Worm (Caenorhabditis elegans) whole organism, L4 larva: ENCODE results near the gene srbc-41.
A peak's percentile ranks its signal among the peaks of the same experiment; 100 is the strongest.

Experiments
- D1046.2 ChIP-seq: fragments of 200-800 bp; sonication (Bioruptor generic); IDR thresholded peaks from 2 replicates; pipeline ENCODE4 v1.3.6; 2022; ENCODE audit warnings: missing genetic modification characterization, missing compliant biosample characterization
- F26F4.8 ChIP-seq: fragments of 200-800 bp; sonication (Bioruptor generic); conservative IDR thresholded peaks from 2 replicates; pipeline ENCODE4 v1.3.6; 2022; ENCODE audit warnings: missing genetic modification characterization, missing compliant biosample characterization
- F37D6.2 ChIP-seq: sonication (generic microtip); optimal IDR thresholded peaks from 2 replicates; lab custom pipeline; 2016; ENCODE audit warnings: mild to moderate bottlenecking, missing genetic modification characterization, missing compliant biosample characterization
- F49E8.2 ChIP-seq: sonication (generic microtip); optimal IDR thresholded peaks from 2 replicates; lab custom pipeline; 2016; ENCODE audit warnings: missing compliant biosample characterization, mild to moderate bottlenecking, missing genetic modification characterization, borderline replicate concordance
- T26A8.4 ChIP-seq: fragments of 200-800 bp; sonication (Bioruptor generic); IDR thresholded peaks from 2 replicates; pipeline ENCODE4 v1.3.6; 2022; ENCODE audit warnings: missing genetic modification characterization, missing compliant biosample characterization
- ZK337.2 ChIP-seq: fragments of 200-800 bp; sonication (Bioruptor generic); IDR thresholded peaks from 2 replicates; pipeline ENCODE4 v1.3.6; 2022; ENCODE audit warnings: missing genetic modification reagents, missing genetic modification characterization, missing compliant biosample characterization
- ama-1 ChIP-seq: fragments of 150-350 bp; optimal IDR thresholded peaks from 2 replicates; lab custom pipeline; 2014; ENCODE audit warnings: inconsistent platforms, mixed read lengths
- ceh-20 ChIP-seq: fragments of 200-800 bp; sonication (Bioruptor generic); IDR thresholded peaks from 2 replicates; pipeline ENCODE4 v1.3.6; 2022; ENCODE audit warnings: missing genetic modification reagents, missing genetic modification characterization, missing compliant biosample characterization
- ceh-32 ChIP-seq: sonication (generic microtip); optimal IDR thresholded peaks from 2 replicates; lab custom pipeline; 2016; ENCODE audit warnings: mild to moderate bottlenecking, missing genetic modification characterization, missing compliant biosample characterization; ENCODE audit not compliant: poor library complexity
- ceh-44 ChIP-seq: fragments of 200-800 bp; sonication (Bioruptor generic); IDR thresholded peaks from 2 replicates; pipeline ENCODE4 v1.3.6; 2022; ENCODE audit warnings: missing genetic modification reagents, missing genetic modification characterization, missing compliant biosample characterization
- ceh-62 ChIP-seq: sonication (generic microtip); optimal IDR thresholded peaks from 2 replicates; lab custom pipeline; 2017; ENCODE audit warnings: missing biosample characterization, missing genetic modification characterization
- ceh-82 ChIP-seq: sonication (generic microtip); optimal IDR thresholded peaks from 2 replicates; lab custom pipeline; 2017; ENCODE audit warnings: missing biosample characterization, missing genetic modification characterization
- daf-19 ChIP-seq: fragments of 200-800 bp; sonication (Bioruptor generic); conservative IDR thresholded peaks from 2 replicates; pipeline ENCODE4 v1.3.6; 2022; ENCODE audit warnings: missing genetic modification characterization, missing compliant biosample characterization
- dmd-6 ChIP-seq: fragments of 200-800 bp; sonication (Bioruptor generic); IDR thresholded peaks from 2 replicates; pipeline ENCODE4 v1.3.6; 2022; ENCODE audit warnings: missing genetic modification reagents, missing genetic modification characterization, missing compliant biosample characterization
- dve-1 ChIP-seq: sonication (generic microtip); optimal IDR thresholded peaks from 2 replicates; lab custom pipeline; 2017; ENCODE audit warnings: antibody characterized with exemption, mild to moderate bottlenecking, missing genetic modification characterization, missing compliant biosample characterization; ENCODE audit not compliant: insufficient read depth
- egl-27 ChIP-seq: sonication (generic microtip); optimal IDR thresholded peaks from 3 replicates; lab custom pipeline; 2017; ENCODE audit warnings: missing biosample characterization, missing genetic modification reagents, missing genetic modification characterization
- hlh-11 ChIP-seq: fragments of 200-800 bp; sonication (Bioruptor generic); optimal IDR thresholded peaks from 2 replicates; lab custom pipeline; 2018; ENCODE audit warnings: mild to moderate bottlenecking, missing genetic modification characterization, missing compliant biosample characterization
- hlh-30 ChIP-seq: sonication (generic microtip); optimal IDR thresholded peaks from 2 replicates; lab custom pipeline; 2017; ENCODE audit warnings: antibody characterized with exemption, mild to moderate bottlenecking, missing genetic modification characterization, missing compliant biosample characterization; ENCODE audit not compliant: insufficient read depth
- lim-7 ChIP-seq: fragments of 200-800 bp; sonication (Bioruptor generic); IDR thresholded peaks from 2 replicates; pipeline ENCODE4 v1.3.6; 2022; ENCODE audit warnings: missing genetic modification characterization, missing compliant biosample characterization
- lin-29 ChIP-seq: fragments of 200-800 bp; sonication (Bioruptor generic); IDR thresholded peaks from 2 replicates; pipeline ENCODE4 v1.3.6; 2022; ENCODE audit warnings: missing genetic modification reagents, missing genetic modification characterization, missing compliant biosample characterization
- lsy-2 ChIP-seq, 2 experiments: fragments of 150-350 bp in 1 of 2; sonication (generic microtip) in 1 of 2; optimal IDR thresholded peaks; 2 replicates each; lab custom pipeline; 2014 to 2017; ENCODE audit warnings: missing biosample characterization in 2 of 2, missing genetic modification characterization in 2 of 2
- madf-5 ChIP-seq, 2 experiments: fragments of 200-800 bp; sonication (Bioruptor generic); IDR thresholded peaks; 2 replicates each; pipeline ENCODE4 v1.3.6; 2022; ENCODE audit warnings: missing compliant biosample characterization in 2 of 2, missing genetic modification characterization in 2 of 2
- mdl-1 ChIP-seq, 2 experiments: fragments of 150-350 bp in 1 of 2; sonication (generic microtip) in 1 of 2; optimal IDR thresholded peaks; 2 replicates each; lab custom pipeline; 2014 to 2017; ENCODE audit warnings: missing biosample characterization in 2 of 2, missing genetic modification characterization in 2 of 2
- mxl-3 ChIP-seq: fragments of 200-800 bp; sonication (Bioruptor generic); optimal IDR thresholded peaks from 2 replicates; lab custom pipeline; 2018; ENCODE audit warnings: mild to moderate bottlenecking, missing genetic modification characterization, missing compliant biosample characterization
- nhr-10 ChIP-seq: fragments of 150-350 bp; optimal IDR thresholded peaks from 2 replicates; lab custom pipeline; 2014; ENCODE audit warnings: missing biosample characterization, missing genetic modification characterization
- nhr-28 ChIP-seq: fragments of 150-350 bp; optimal IDR thresholded peaks from 2 replicates; lab custom pipeline; 2014; ENCODE audit warnings: missing biosample characterization, missing genetic modification characterization
- nhr-42 ChIP-seq: fragments of 200-800 bp; sonication (Bioruptor generic); IDR thresholded peaks from 2 replicates; pipeline ENCODE4 v1.3.6; 2022; ENCODE audit warnings: missing genetic modification characterization, missing compliant biosample characterization
- nhr-6 ChIP-seq: fragments of 150-350 bp; optimal IDR thresholded peaks from 2 replicates; lab custom pipeline; 2014; ENCODE audit warnings: missing biosample characterization, missing genetic modification characterization
- nhr-76 ChIP-seq: fragments of 150-350 bp; optimal IDR thresholded peaks from 2 replicates; lab custom pipeline; 2014; ENCODE audit warnings: missing biosample characterization, missing genetic modification characterization
- nhr-77 ChIP-seq: fragments of 150-350 bp; optimal IDR thresholded peaks from 2 replicates; lab custom pipeline; 2014; ENCODE audit warnings: missing biosample characterization, missing genetic modification characterization
- unc-62 ChIP-seq, 3 experiments: fragments of 150-350 bp in 1 of 3; sonication (generic microtip); optimal IDR thresholded peaks in 2 of 3; peaks in 1 of 3; 1 replicate in 1 of 3; 2 replicates in 2 of 3; lab custom pipeline; 2014 to 2017; ENCODE audit warnings: missing biosample characterization in 3 of 3, missing genetic modification characterization in 3 of 3, missing genetic modification reagents in 3 of 3, missing genotype in 1 of 3
- zag-1 ChIP-seq: fragments of 150-350 bp; optimal IDR thresholded peaks from 2 replicates; lab custom pipeline; 2014; ENCODE audit warnings: missing biosample characterization, missing genetic modification characterization
- zfp-3 ChIP-seq: fragments of 200-800 bp; sonication (Bioruptor generic); conservative IDR thresholded peaks from 2 replicates; pipeline ENCODE4 v1.3.6; 2022; ENCODE audit warnings: missing genetic modification reagents, missing genetic modification characterization, missing compliant biosample characterization
- zip-2 ChIP-seq: fragments of 150-350 bp; optimal IDR thresholded peaks from 2 replicates; lab custom pipeline; 2014; ENCODE audit warnings: missing biosample characterization, missing genetic modification characterization
- ztf-7 ChIP-seq: fragments of 150-350 bp; optimal IDR thresholded peaks from 2 replicates; lab custom pipeline; 2014; ENCODE audit warnings: missing biosample characterization, missing genetic modification characterization

srbc-41 gene

DNA sequence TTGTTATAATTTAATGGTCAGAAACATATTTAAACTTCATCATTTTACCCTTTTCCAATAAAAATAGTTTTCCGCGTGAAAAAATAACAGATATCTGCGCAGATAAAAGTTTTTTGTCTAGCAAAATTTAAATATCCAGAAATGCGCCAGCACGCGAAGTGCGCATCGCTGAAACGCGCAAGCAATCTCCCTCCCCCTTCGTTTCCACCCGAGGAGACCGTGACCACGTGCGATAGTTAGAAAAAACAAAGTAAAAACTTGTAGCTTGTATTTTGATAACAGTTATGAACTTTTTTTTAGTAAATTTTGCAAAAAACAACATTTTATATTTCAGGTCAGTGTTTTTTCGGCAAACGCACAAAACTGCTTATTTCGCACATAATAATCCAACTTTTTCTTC, 15.5 kb downstream of the srbc-41 start:
- TF ChIP-seq hlh-30 (tag; lab: Kevin White, UChicago) (peak; percentile 19), nhr-42 (peak; percentile 67; the same call in 1 of the 2 replicates), dmd-6 (GFP tag; lab: Robert Waterston, UW) (peak; percentile 61), ZK337.2 (0 out of 2 replicates have a peak, but pooled peaks have one; percentile 30), dve-1 (tag; lab: Kevin White, UChicago) (peak; percentile 7)

DNA sequence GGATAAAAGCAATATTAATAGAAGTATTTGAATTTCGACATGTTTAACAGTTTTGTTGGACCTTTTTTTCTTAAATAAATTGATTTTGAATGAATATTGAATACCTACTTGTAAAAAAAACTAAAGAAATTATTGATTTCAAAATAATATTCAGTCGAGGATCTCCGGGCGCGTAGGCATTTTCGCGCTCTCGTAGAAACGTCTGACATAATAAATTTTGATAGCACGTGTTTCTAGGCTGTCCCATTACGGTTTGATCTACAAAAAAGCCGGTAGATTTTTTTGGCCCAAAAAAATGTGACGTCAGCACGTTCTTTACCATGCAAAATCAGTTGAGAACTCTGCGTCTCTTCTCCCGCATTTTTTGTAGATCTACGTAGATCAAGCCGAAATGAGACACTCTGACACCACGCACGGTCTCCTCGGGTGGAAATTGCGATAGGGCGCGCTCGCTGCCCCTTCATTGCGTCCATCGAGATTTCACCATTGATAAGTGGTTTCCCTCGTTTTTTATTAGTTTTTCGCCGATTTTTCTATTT, 20.0 kb downstream of the srbc-41 start:
- TF ChIP-seq dve-1 (tag; lab: Kevin White, UChicago): no peak
- TF ChIP-seq dmd-6 (GFP tag; lab: Robert Waterston, UW): peak; percentile 11; the same call in 1 of the 2 replicates
- peak; percentile 56; the same call in 1 of the 2 replicates for TF ChIP-seq zfp-3
- TF ChIP-seq nhr-6 (tag; lab: Kevin White, UChicago): no peak
- TF ChIP-seq T26A8.4 (GFP tag; lab: Robert Waterston, UW): peak; percentile 55
- no peak for TF ChIP-seq nhr-76 (tag; lab: Kevin White, UChicago)
- no peak for TF ChIP-seq ceh-20 (GFP tag; lab: Robert Waterston, UW)
- TF ChIP-seq, all 104 proteins: peak for 3

DNA sequence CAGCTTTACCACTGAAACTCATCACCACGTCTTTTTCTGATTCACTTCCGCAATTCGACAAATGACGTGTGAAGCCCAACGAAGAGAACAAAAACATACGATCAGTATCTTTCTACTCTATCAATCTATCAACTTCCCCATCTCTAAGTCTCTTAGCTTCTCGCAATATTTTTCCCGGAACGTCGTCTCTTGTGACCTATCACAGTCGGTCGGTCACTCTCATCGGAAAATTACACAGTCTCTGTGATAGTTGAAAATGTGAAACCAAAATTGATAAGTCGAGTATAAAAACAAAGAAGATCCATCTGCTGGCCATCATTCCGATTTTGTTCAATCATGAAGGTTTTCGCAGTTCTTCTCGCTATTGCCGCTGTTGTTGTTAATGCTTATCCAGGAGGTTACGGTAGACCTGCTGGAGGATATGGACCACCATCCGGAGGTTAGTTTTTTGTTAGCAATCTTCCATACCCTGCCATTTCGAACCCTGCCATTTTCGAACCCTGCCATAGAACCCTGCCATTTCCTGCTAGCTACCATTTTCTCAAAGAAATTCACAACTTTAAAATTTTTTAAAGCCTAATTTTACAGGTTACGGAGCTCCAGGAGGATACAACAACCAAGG, 20.7 kb downstream of the srbc-41 start, which contains the start of gene F16B4.4:
Gene F16B4.4 (plus strand): TSS at position 221 of the 622 bp plus-strand sequence.
- no peak for TF ChIP-seq F49E8.2 (tag; lab: Kevin White, UChicago)
- TF ChIP-seq ama-1 (lab: Kevin White, UChicago): peak; percentile 30
- TF ChIP-seq nhr-77: peak; percentile 2
- TF ChIP-seq lsy-2 (tag; optimal IDR thresholded peaks at IDR 0.05; lab: Kevin White, UChicago): peak; percentile 8 to 15
- no peak for TF ChIP-seq daf-19 (GFP tag; lab: Robert Waterston, UW)
- TF ChIP-seq lim-7 (GFP tag; lab: Robert Waterston, UW): no peak
- peak; percentile 55 for TF ChIP-seq mxl-3 (GFP tag; lab: Kevin White, UChicago)
- no peak for TF ChIP-seq zag-1
- TF ChIP-seq ceh-32 (tag; lab: Kevin White, UChicago): no peak
- TF ChIP-seq ceh-44: no peak
- TF ChIP-seq hlh-11 (tag; lab: Kevin White, UChicago): peak; percentile 59
- peak in 1 of 2 experiments; percentile 6 for TF ChIP-seq mdl-1 (tag; optimal IDR thresholded peaks at IDR 0.05; lab: Kevin White, UChicago)
- TF ChIP-seq madf-5 (GFP tag; IDR thresholded peaks at IDR 0.05; lab: Robert Waterston, UW): no peak
- TF ChIP-seq ceh-62 (tag; lab: Kevin White, UChicago): no peak
- TF ChIP-seq egl-27 (tag; lab: Kevin White, UChicago): no peak
- no peak for TF ChIP-seq ztf-7
- no peak for TF ChIP-seq D1046.2 (GFP tag; lab: Robert Waterston, UW)
- TF ChIP-seq lin-29 (GFP tag; lab: Robert Waterston, UW): no peak
- TF ChIP-seq zip-2 (tag; lab: Kevin White, UChicago): no peak
- TF ChIP-seq unc-62 (GFP tag; optimal IDR thresholded peaks at IDR 0.05 in 1 of 2; lab: Kevin White, UChicago): peak in 1 of 2 experiments; percentile 79
- no peak for TF ChIP-seq unc-62 (tag; optimal IDR thresholded peaks at IDR 0.05; lab: Kevin White, UChicago)
- no peak for TF ChIP-seq F37D6.2
- TF ChIP-seq nhr-28: peak; percentile 81
- no peak for TF ChIP-seq ceh-82 (tag; lab: Kevin White, UChicago)
- no peak for TF ChIP-seq F26F4.8 (GFP tag; lab: Robert Waterston, UW)
- peak; percentile 70 for TF ChIP-seq nhr-10 (tag; lab: Kevin White, UChicago)
- TF ChIP-seq hlh-30 (tag; lab: Kevin White, UChicago): peak; percentile 50
- TF ChIP-seq, all 104 proteins: peak for 10
